Fruit fly (Drosophila melanogaster): ENCODE results near the gene CG17140.

DNA sequence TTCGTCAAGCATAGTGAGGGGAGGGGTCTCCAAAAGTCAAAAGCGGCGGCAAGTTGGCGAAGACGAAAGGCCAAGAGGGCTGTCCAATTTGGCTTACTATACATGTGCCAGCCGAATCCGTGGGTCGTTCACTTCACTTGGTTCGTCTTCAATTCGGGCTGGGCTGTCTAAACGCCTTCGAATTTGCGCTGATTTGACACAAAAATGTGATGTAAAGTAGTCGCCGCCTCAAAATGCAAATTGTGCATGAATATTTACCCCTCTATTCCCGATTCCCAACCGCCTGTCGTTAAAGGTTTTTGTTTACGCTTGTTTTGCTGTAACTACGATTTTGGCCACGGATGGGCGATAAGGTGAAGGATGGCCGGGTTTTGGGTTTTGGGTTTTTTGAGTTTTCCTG is 49.7 kb downstream of the CG17140 start:
- TF ChIP-seq h (optimal IDR thresholded peaks at IDR 0.05) (no peak), Sin3A (optimal IDR thresholded peaks at IDR 0.05) (no peak)

Measured in Kc167 (cell line).